Worm (Caenorhabditis elegans): Measurements from ENCODE around the gene H12C20.7.
A peak's percentile ranks its signal among the peaks of the same experiment; 100 is the strongest.

H12C20.7 gene

DNA sequence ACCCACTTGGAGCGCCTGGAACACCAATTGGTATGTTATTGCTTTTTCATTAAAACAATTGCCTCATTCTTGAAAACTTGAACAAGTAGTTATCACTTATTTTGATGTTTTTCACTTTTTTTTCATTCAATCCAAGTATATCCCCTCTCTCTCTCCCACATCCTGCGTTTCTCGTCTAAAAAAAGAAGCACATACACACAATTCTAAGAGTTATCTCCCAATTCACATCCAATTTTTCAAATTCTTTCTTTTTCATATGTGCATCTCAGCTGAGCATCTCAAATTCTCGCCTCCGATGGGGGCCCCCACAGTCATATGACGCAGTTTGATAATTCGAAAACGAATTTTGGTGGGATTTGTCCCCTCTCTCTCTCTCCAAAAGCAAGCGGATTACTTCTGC lies 36.1 kb downstream of the H12C20.7 start:
- TF ChIP-seq unc-130 (GFP tag; optimal IDR thresholded peaks at IDR 0.05) (no peak), Y53F4B.3 (GFP tag; IDR thresholded peaks at IDR 0.05) (no peak), hmg-1.2 (GFP tag; IDR thresholded peaks at IDR 0.05) (no peak), let-526 (GFP tag; IDR thresholded peaks at IDR 0.05) (no peak), nfya-1 (tag; optimal IDR thresholded peaks at IDR 0.05; ENCODE audit: borderline replicate concordance, insufficient read depth) (no peak), ztf-6 (GFP tag; IDR thresholded peaks at IDR 0.05) (no peak)

DNA sequence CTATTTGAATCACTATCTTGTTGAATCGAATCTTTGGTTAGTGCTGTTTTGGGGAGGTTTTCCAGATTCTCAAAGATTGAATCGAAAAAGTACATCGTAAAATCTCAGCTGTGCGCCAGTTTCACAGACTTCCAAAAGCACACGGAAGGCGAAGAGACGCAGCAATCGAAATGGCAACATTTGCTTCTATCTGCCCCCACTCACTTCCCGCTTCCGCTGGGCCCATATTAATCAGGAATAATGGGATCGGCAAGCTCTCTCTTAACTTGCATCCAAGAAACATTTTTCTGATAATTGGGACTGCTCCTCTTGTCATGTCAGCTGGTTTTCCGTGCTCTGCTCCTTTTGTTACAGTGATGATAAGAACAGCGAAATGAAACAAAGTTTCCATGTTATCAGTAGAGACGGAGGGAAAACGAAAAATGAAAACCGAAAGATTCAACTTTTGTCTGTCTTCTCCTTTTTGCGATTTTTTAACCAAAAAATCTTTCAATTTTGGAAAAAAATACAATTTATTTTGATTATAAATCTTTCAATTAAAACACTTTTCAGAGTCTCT lies 37.2 kb downstream of the H12C20.7 start:
- TF ChIP-seq zfh-2 (GFP tag; conservative IDR thresholded peaks at IDR 0.05): 0 out of 2 replicates have a peak, but pooled peaks have one; percentile 22
- TF ChIP-seq dox-1 (GFP tag; IDR thresholded peaks at IDR 0.05): peak; percentile 33; the same call in 1 of the 2 replicates
- peak; percentile 86 for TF ChIP-seq nhr-80 (tag; optimal IDR thresholded peaks at IDR 0.05)
- no peak for TF ChIP-seq snpc-4 (GFP tag; optimal IDR thresholded peaks at IDR 0.05)
- peak in 1 of 4 experiments; percentile 33 for TF ChIP-seq snpc-4 (tag; optimal IDR thresholded peaks at IDR 0.05)
- TF ChIP-seq hmg-1.2 (GFP tag; IDR thresholded peaks at IDR 0.05): peak; percentile 16; the same call in 1 of the 2 replicates
- peak; percentile 47 for TF ChIP-seq ztf-26 (tag; optimal IDR thresholded peaks at IDR 0.05)
- TF ChIP-seq Y53G8AR.9 (GFP tag; conservative IDR thresholded peaks at IDR 0.05): peak; percentile 55
- no peak for TF ChIP-seq akir-1 (GFP tag; optimal IDR thresholded peaks at IDR 0.05)
- TF ChIP-seq ztf-18 (tag; optimal IDR thresholded peaks at IDR 0.05): no peak
- no peak for TF ChIP-seq let-526 (GFP tag; IDR thresholded peaks at IDR 0.05)
- TF ChIP-seq B0336.3 (GFP tag; IDR thresholded peaks at IDR 0.05): peak; percentile 9; the same call in 1 of the 2 replicates
- peak in 1 of 3 experiments; percentile 47 for TF ChIP-seq lin-35 (GFP tag; optimal IDR thresholded peaks at IDR 0.05)
- TF ChIP-seq ets-4 (GFP tag; optimal IDR thresholded peaks at IDR 0.05): no peak

DNA sequence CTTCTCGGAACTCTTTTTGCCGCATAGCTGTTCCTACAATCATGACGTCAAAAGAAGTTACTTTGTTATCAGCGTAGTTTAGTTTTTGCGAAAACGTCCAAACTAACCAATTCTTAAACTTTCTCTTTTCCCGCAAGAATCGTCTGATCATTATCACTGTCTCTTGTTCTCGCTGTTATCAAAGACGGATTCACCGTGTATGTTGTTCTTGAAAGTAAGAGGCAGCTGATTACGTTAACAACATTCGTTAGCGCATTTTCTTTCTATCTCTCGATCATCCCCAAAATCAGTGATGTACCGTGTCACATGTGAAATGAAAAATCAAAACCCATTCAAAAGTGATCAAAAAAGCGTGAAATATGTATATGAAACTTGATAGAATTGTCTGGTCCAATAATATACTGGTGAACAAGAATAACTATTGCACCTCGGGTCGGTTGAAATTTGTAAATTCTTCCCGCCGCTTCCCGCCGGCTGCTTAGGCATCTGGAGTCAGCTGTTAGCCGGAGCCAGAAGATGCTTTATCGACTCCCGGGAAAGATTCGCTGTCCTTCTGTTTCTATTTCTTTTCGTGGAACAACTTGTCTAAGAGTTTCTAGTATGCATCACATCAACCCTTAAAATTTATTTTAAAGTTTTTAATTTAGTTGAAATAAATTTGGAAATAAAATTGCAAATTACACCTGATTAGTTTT lies 38.1 kb downstream of the H12C20.7 start:
- TF ChIP-seq ztf-18 (tag; optimal IDR thresholded peaks at IDR 0.05): no peak
- TF ChIP-seq ama-1 (optimal IDR thresholded peaks at IDR 0.05): no peak
- peak in 1 of 2 experiments; percentile 4 for TF ChIP-seq ama-1 (GFP tag; optimal IDR thresholded peaks at IDR 0.05)
- TF ChIP-seq lsy-27 (tag; optimal IDR thresholded peaks at IDR 0.05; ENCODE audit: borderline replicate concordance, insufficient read depth): peak; percentile 2
- TF ChIP-seq nhr-80 (tag; optimal IDR thresholded peaks at IDR 0.05): peak; percentile 85
- no peak for TF ChIP-seq C17E4.6 (GFP tag; IDR thresholded peaks at IDR 0.05)
- peak; percentile 14; the same call in 1 of the 2 replicates for TF ChIP-seq rcor-1 (GFP tag; IDR thresholded peaks at IDR 0.05)
- peak in 1 of 3 experiments; percentile 22 for TF ChIP-seq lin-35 (GFP tag; optimal IDR thresholded peaks at IDR 0.05)
- peak; percentile 30 for TF ChIP-seq ets-4 (GFP tag; optimal IDR thresholded peaks at IDR 0.05)
- no peak for TF ChIP-seq cebp-1 (GFP tag; IDR thresholded peaks at IDR 0.05)
- TF ChIP-seq cebp-1 (tag; optimal IDR thresholded peaks at IDR 0.05): peak; percentile 33
- TF ChIP-seq dox-1 (GFP tag; IDR thresholded peaks at IDR 0.05): no peak
- TF ChIP-seq sptf-2 (GFP tag; optimal IDR thresholded peaks at IDR 0.05): no peak
- TF ChIP-seq ztf-6 (GFP tag; IDR thresholded peaks at IDR 0.05): no peak
- TF ChIP-seq lir-1 (GFP tag; conservative IDR thresholded peaks at IDR 0.05): no peak
- 0 out of 2 replicates have a peak, but pooled peaks have one; percentile 7 for TF ChIP-seq sea-2 (GFP tag; IDR thresholded peaks at IDR 0.05)

DNA sequence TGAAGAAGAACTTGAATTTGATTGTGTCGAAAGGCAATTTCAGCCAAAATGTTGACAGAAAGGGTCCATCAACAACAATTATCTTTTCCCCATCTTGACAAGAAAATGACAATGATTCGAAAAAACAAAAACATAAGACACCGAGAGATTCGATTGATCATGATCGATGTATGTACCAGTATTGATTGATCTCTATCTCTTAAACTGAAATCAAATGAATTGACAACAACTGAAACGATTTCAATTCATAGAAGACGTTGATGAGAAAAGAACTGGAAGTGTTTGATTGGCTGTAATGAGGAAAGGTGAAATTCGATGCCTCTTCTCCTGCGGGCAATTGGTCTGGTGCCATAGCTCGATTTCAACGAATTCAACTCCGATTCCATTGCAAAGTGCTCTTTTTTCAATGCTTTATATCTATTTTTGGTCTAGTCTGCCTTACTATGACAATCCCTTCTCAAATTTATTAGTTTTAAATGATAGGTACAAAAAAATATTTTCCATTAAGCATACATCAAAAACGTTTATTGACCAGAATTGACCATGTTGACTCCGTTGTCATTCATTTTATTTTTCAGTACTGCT lies 39.3 kb downstream of the H12C20.7 start:
- peak; percentile 11 for TF ChIP-seq ZK185.1 (tag; optimal IDR thresholded peaks at IDR 0.05; ENCODE audit: poor library complexity, severe bottlenecking)
- peak; percentile 0; the same call in 1 of the 2 replicates for TF ChIP-seq pbrm-1 (GFP tag; IDR thresholded peaks at IDR 0.05)
- no peak for TF ChIP-seq ama-1 (optimal IDR thresholded peaks at IDR 0.05)
- TF ChIP-seq ama-1 (GFP tag; optimal IDR thresholded peaks at IDR 0.05): no peak
- TF ChIP-seq K11D2.4 (GFP tag; IDR thresholded peaks at IDR 0.05): 0 out of 2 replicates have a peak, but pooled peaks have one; percentile 49
- no peak for TF ChIP-seq ceh-79 (tag; optimal IDR thresholded peaks at IDR 0.05)
- no peak for TF ChIP-seq egrh-3 (GFP tag; IDR thresholded peaks at IDR 0.05)
- TF ChIP-seq hmg-1.2 (GFP tag; IDR thresholded peaks at IDR 0.05): no peak
- 0 out of 2 replicates have a peak, but pooled peaks have one; percentile 53 for TF ChIP-seq let-526 (GFP tag; IDR thresholded peaks at IDR 0.05)
- TF ChIP-seq sptf-2 (GFP tag; optimal IDR thresholded peaks at IDR 0.05): no peak
- 0 out of 2 replicates have a peak, but pooled peaks have one; percentile 14 for TF ChIP-seq Y53G8AR.9 (GFP tag; conservative IDR thresholded peaks at IDR 0.05)
- no peak for TF ChIP-seq B0035.1 (tag; optimal IDR thresholded peaks at IDR 0.05)
- no peak for TF ChIP-seq dpl-1 (GFP tag; optimal IDR thresholded peaks at IDR 0.05)
- TF ChIP-seq rpc-1 (optimal IDR thresholded peaks at IDR 0.05): no peak
- TF ChIP-seq rpc-1 (tag; optimal IDR thresholded peaks at IDR 0.05): no peak
- TF ChIP-seq ekl-4 (GFP tag; IDR thresholded peaks at IDR 0.05): peak; percentile 29; the same call in 1 of the 2 replicates
- no peak for TF ChIP-seq attf-3 (GFP tag; conservative IDR thresholded peaks at IDR 0.05)
- TF ChIP-seq bed-1 (GFP tag; IDR thresholded peaks at IDR 0.05): no peak
